Fruit fly (Drosophila melanogaster) whole organism: ENCODE results near the gene HDAC3.

ENCODE experiments used
- CG8478 ChIP-seq: fragments of >200 bp; optimal IDR thresholded peaks from 2 replicates; lab custom pipeline; 2018; ENCODE audit warnings: inconsistent platforms
- pan ChIP-seq: fragments of >200 bp; optimal IDR thresholded peaks from 2 replicates; lab custom pipeline; 2017

DNA sequence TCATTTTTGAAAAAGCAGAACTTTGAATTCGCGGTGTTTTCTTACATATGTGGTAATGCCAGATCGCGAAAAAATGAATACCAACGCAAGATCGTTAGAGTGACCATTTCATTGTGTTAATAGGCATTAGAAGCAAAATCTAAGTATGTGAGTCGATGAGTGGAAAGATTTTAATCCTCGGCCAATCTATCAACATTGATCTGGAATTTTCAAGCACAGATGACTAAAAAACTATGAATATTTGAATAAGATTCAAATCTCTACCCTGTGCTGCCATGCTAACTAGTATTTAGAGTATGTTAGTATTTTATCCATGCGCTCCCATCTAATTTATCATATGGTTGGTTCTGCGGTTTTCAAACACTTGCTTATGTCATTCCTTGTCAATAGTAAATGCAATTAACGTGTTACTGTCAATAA is 42.2 kb upstream of the HDAC3 start:
- TF ChIP-seq CG8478 (no peak), pan (lab: Kevin White, UChicago) (no peak)
